Fruit fly (Drosophila melanogaster) whole organism, pupa: ENCODE data around the gene Ir75a.

Source experiments
- CG12605 ChIP-seq: fragments of 200-800 bp; sonication (Bioruptor generic); IDR thresholded peaks from 2 replicates; pipeline ENCODE4 v1.3.6; 2022; ENCODE audit warnings: missing biosample characterization, missing genetic modification characterization
- CG14655 ChIP-seq: fragments of 200-800 bp; sonication (Bioruptor generic); optimal IDR thresholded peaks from 3 replicates; lab custom pipeline; 2017; ENCODE audit warnings: mild to moderate bottlenecking, missing biosample characterization, missing genetic modification reagents, missing genetic modification characterization
- CG32121 ChIP-seq: fragments of 200-800 bp; sonication (Bioruptor generic); IDR thresholded peaks from 2 replicates; pipeline ENCODE4 v1.3.6; 2022; ENCODE audit warnings: missing biosample characterization, missing genetic modification characterization
- CG34367 ChIP-seq: fragments of 200-800 bp; sonication (Bioruptor generic); optimal IDR thresholded peaks from 2 replicates; lab custom pipeline; 2018; ENCODE audit warnings: missing biosample characterization, mild to moderate bottlenecking, missing genetic modification characterization
- CG8159 ChIP-seq: fragments of 200-800 bp; sonication (Bioruptor generic); optimal IDR thresholded peaks from 3 replicates; lab custom pipeline; 2018; ENCODE audit warnings: missing biosample characterization, mild to moderate bottlenecking, missing genetic modification characterization, moderate library complexity
- CG9948 ChIP-seq: fragments of 200-800 bp; sonication (Bioruptor generic); optimal IDR thresholded peaks from 2 replicates; lab custom pipeline; 2018; ENCODE audit warnings: missing biosample characterization, mild to moderate bottlenecking, missing genetic modification characterization, moderate library complexity
- EcR ChIP-seq: fragments of 200-800 bp; sonication (Bioruptor generic); optimal IDR thresholded peaks from 3 replicates; lab custom pipeline; 2019; ENCODE audit warnings: missing biosample characterization, missing genetic modification characterization, mild to moderate bottlenecking, moderate library complexity, missing genetic modification reagents
- Snoo ChIP-seq: fragments of 200-800 bp; sonication (Bioruptor generic); optimal IDR thresholded peaks from 3 replicates; lab custom pipeline; 2017; ENCODE audit warnings: missing biosample characterization, mild to moderate bottlenecking, missing genetic modification characterization, inconsistent platforms
- rn ChIP-seq: fragments of 200-800 bp; sonication (Bioruptor generic); IDR thresholded peaks from 2 replicates; pipeline ENCODE4 v1.3.6; 2022; ENCODE audit warnings: missing biosample characterization, missing genetic modification characterization

- no peak for TF ChIP-seq EcR (GFP tag; lab: Kevin White, UChicago)
- TF ChIP-seq CG12605 (GFP tag; lab: Robert Waterston, UW), result no peak
- no peak for TF ChIP-seq CG34367 (tag; lab: Kevin White, UChicago)
- no peak for TF ChIP-seq Snoo
- no peak for TF ChIP-seq CG9948 (tag; lab: Kevin White, UChicago)
- TF ChIP-seq CG14655, result no peak
- TF ChIP-seq rn, result no peak
- TF ChIP-seq CG32121 (GFP tag; lab: Robert Waterston, UW), result no peak
- no peak for TF ChIP-seq CG8159
Measured at dm6 chr3L:17797494-17797893, 20.2 kb downstream of the Ir75a start, which contains the start of gene CG42816.
